Fruit fly (Drosophila melanogaster) whole organism, embryonic: ENCODE data around the gene Rab26.

Experiments used
- ATbp ChIP-seq: fragments of 200-800 bp; sonication (Bioruptor generic); optimal IDR thresholded peaks from 2 replicates; lab custom pipeline; 2017; ENCODE audit warnings: missing biosample characterization, mild to moderate bottlenecking, missing genetic modification characterization, missing genetic modification reagents
- Blimp-1 ChIP-seq: fragments of 200-800 bp; sonication (Bioruptor generic); optimal IDR thresholded peaks from 3 replicates; lab custom pipeline; 2018; ENCODE audit warnings: missing biosample characterization, missing genetic modification characterization, mild to moderate bottlenecking, moderate library complexity, missing genetic modification reagents
- BtbVII ChIP-seq: fragments of 200-800 bp; sonication (Bioruptor generic); optimal IDR thresholded peaks from 3 replicates; lab custom pipeline; 2017; ENCODE audit warnings: missing biosample characterization, mild to moderate bottlenecking, missing genetic modification characterization
- CG11247 ChIP-seq: fragments of 200-800 bp; sonication (Bioruptor generic); IDR thresholded peaks from 2 replicates; pipeline ENCODE4 v1.3.6; 2022; ENCODE audit warnings: missing biosample characterization, missing genetic modification characterization
- CG11504 ChIP-seq: fragments of 200-800 bp; sonication (Bioruptor generic); optimal IDR thresholded peaks from 3 replicates; lab custom pipeline; 2019; ENCODE audit warnings: missing biosample characterization, mild to moderate bottlenecking, missing genetic modification characterization, moderate library complexity
- CG13123 ChIP-seq: fragments of 200-800 bp; sonication (Bioruptor generic); optimal IDR thresholded peaks from 2 replicates; lab custom pipeline; 2016; ENCODE audit warnings: missing biosample characterization, missing genetic modification characterization
- CG14050 ChIP-seq: fragments of 200-800 bp; sonication (Bioruptor generic); IDR thresholded peaks from 3 replicates; pipeline ENCODE4 v1.3.6; 2022; ENCODE audit warnings: missing biosample characterization, missing genetic modification characterization
- CG1647 ChIP-seq: fragments of 200-800 bp; sonication (Bioruptor generic); optimal IDR thresholded peaks from 3 replicates; lab custom pipeline; 2016; ENCODE audit warnings: missing biosample characterization, missing genetic modification characterization
- CG18599 ChIP-seq: fragments of 200-800 bp; sonication (Bioruptor generic); optimal IDR thresholded peaks from 3 replicates; lab custom pipeline; 2017; ENCODE audit warnings: missing biosample characterization, missing genetic modification characterization, mild to moderate bottlenecking, moderate library complexity, missing genetic modification reagents
- CG31388 ChIP-seq: fragments of 200-800 bp; sonication (Bioruptor generic); optimal IDR thresholded peaks from 2 replicates; lab custom pipeline; 2016; ENCODE audit warnings: missing biosample characterization, missing genetic modification characterization
- CG31441 ChIP-seq: fragments of 200-800 bp; sonication (Bioruptor generic); IDR thresholded peaks from 2 replicates; pipeline ENCODE4 v1.3.6; 2022; ENCODE audit warnings: missing biosample characterization, missing genetic modification characterization
- CG3726 ChIP-seq: fragments of 200-800 bp; sonication (Bioruptor generic); IDR thresholded peaks from 3 replicates; pipeline ENCODE4, ENCODE4 v1.3.6; 2022; ENCODE audit warnings: missing biosample characterization, missing genetic modification characterization
- CG4707 ChIP-seq: fragments of 200-800 bp; sonication (Bioruptor generic); optimal IDR thresholded peaks from 2 replicates; lab custom pipeline; 2018; ENCODE audit warnings: missing biosample characterization, mild to moderate bottlenecking, missing genetic modification characterization, moderate library complexity
- CG6791 ChIP-seq: fragments of 200-800 bp; sonication (Bioruptor generic); IDR thresholded peaks from 3 replicates; pipeline ENCODE4 v1.3.6; 2022; ENCODE audit warnings: missing biosample characterization, missing genetic modification characterization; ENCODE audit not compliant: partially characterized antibody
- CG8281 ChIP-seq: fragments of 200-800 bp; sonication (Bioruptor generic); optimal IDR thresholded peaks from 2 replicates; lab custom pipeline; 2018; ENCODE audit warnings: missing biosample characterization, mild to moderate bottlenecking, missing genetic modification characterization, moderate library complexity
- CG8290 ChIP-seq, 3 experiments: fragments of 200-800 bp; sonication (Bioruptor generic); optimal IDR thresholded peaks; 2 replicates each; lab custom pipeline; 2016 to 2019; ENCODE audit warnings: missing biosample characterization in 3 of 3, missing genetic modification characterization in 3 of 3, mild to moderate bottlenecking in 2 of 3, moderate library complexity in 1 of 3
- CG9609 ChIP-seq: fragments of 200-800 bp; sonication (Bioruptor generic); optimal IDR thresholded peaks from 3 replicates; lab custom pipeline; 2016; ENCODE audit warnings: missing biosample characterization, missing genetic modification characterization
- CG9876 ChIP-seq: fragments of 200-800 bp; sonication (Bioruptor generic); optimal IDR thresholded peaks from 2 replicates; lab custom pipeline; 2016; ENCODE audit warnings: missing biosample characterization, missing genetic modification characterization
- CHES-1-like ChIP-seq: fragments of 200-800 bp; sonication (Bioruptor generic); optimal IDR thresholded peaks from 2 replicates; lab custom pipeline; 2016; ENCODE audit warnings: missing biosample characterization, missing genetic modification characterization
- Drgx ChIP-seq: fragments of 200-800 bp; sonication (Bioruptor generic); IDR thresholded peaks from 2 replicates; pipeline ENCODE4 v1.3.6; 2022; ENCODE audit warnings: missing biosample characterization, missing genetic modification characterization
- HmgD ChIP-seq: fragments of 200-800 bp; sonication (Bioruptor generic); optimal IDR thresholded peaks from 3 replicates; lab custom pipeline; 2016; ENCODE audit warnings: missing biosample characterization, missing genetic modification characterization
- Jarid2 ChIP-seq: fragments of 200-800 bp; sonication (Bioruptor generic); optimal IDR thresholded peaks from 3 replicates; lab custom pipeline; 2017; ENCODE audit warnings: mild to moderate bottlenecking, missing biosample characterization, missing genetic modification reagents, missing genetic modification characterization
- Lhr ChIP-seq: fragments of 200-800 bp; sonication (Bioruptor generic); optimal IDR thresholded peaks from 3 replicates; lab custom pipeline; 2017; ENCODE audit warnings: mild to moderate bottlenecking, missing biosample characterization, missing genetic modification reagents, missing genetic modification characterization
- Med ChIP-seq: fragments of 200-800 bp; sonication (Bioruptor generic); peaks from one replicate; lab custom pipeline; 2016; ENCODE audit warnings: missing biosample characterization, missing genetic modification characterization, mild to moderate bottlenecking, inconsistent platforms, moderate library complexity
- Mes4 ChIP-seq: fragments of 200-800 bp; sonication (Bioruptor generic); optimal IDR thresholded peaks from 2 replicates; lab custom pipeline; 2016; ENCODE audit warnings: missing biosample characterization, missing genetic modification characterization
- NC2α ChIP-seq: fragments of 200-800 bp; sonication (Bioruptor generic); optimal IDR thresholded peaks from 2 replicates; lab custom pipeline; 2016; ENCODE audit warnings: missing biosample characterization, missing genetic modification characterization
- NC2β ChIP-seq: fragments of 200-800 bp; sonication (Bioruptor generic); optimal IDR thresholded peaks from 2 replicates; lab custom pipeline; 2016; ENCODE audit warnings: missing biosample characterization, missing genetic modification characterization
- Optix ChIP-seq: fragments of 200-800 bp; sonication (Bioruptor generic); IDR thresholded peaks from 3 replicates; pipeline ENCODE4 v1.3.6; 2022; ENCODE audit warnings: missing biosample characterization, missing genetic modification characterization
- Pdp1 ChIP-seq, 2 experiments: fragments of 200-800 bp; sonication (Bioruptor generic); optimal IDR thresholded peaks; 3 replicates each; lab custom pipeline; 2016; ENCODE audit warnings: missing biosample characterization in 2 of 2, missing genetic modification characterization in 2 of 2, mild to moderate bottlenecking in 1 of 2, moderate library complexity in 1 of 2
- Sry-β ChIP-seq: fragments of 200-800 bp; sonication (Bioruptor generic); optimal IDR thresholded peaks from 2 replicates; lab custom pipeline; 2018; ENCODE audit warnings: missing biosample characterization, mild to moderate bottlenecking, missing genetic modification characterization, moderate library complexity
- YL-1 ChIP-seq: fragments of 200-800 bp; sonication (Bioruptor generic); optimal IDR thresholded peaks from 3 replicates; lab custom pipeline; 2017; ENCODE audit warnings: missing biosample characterization, mild to moderate bottlenecking, missing genetic modification characterization
- abd-A ChIP-seq: fragments of 200-800 bp; sonication (Bioruptor generic); optimal IDR thresholded peaks from 3 replicates; lab custom pipeline; 2019; ENCODE audit warnings: missing biosample characterization, mild to moderate bottlenecking, missing genetic modification characterization, moderate library complexity
- ac ChIP-seq: fragments of 200-800 bp; sonication (Bioruptor generic); optimal IDR thresholded peaks from 3 replicates; lab custom pipeline; 2017; ENCODE audit warnings: missing biosample characterization, mild to moderate bottlenecking, missing genetic modification characterization
- bcd ChIP-seq: fragments of 200-800 bp; sonication (Bioruptor generic); optimal IDR thresholded peaks from 2 replicates; lab custom pipeline; 2017; ENCODE audit warnings: missing biosample characterization, mild to moderate bottlenecking, missing genetic modification characterization
- bsh ChIP-seq, 2 experiments: fragments of 200-800 bp; sonication (Bioruptor generic); optimal IDR thresholded peaks; 2 replicates each; lab custom pipeline; 2017 to 2018; ENCODE audit warnings: mild to moderate bottlenecking in 2 of 2, missing biosample characterization in 2 of 2, missing genetic modification characterization in 2 of 2, moderate library complexity in 1 of 2
- cad ChIP-seq: fragments of >200 bp; optimal IDR thresholded peaks from 2 replicates; lab custom pipeline; 2017; ENCODE audit warnings: missing biosample characterization, missing genetic modification characterization
- cg ChIP-seq: fragments of 200-800 bp; sonication (Bioruptor generic); optimal IDR thresholded peaks from 3 replicates; lab custom pipeline; 2019; ENCODE audit warnings: missing biosample characterization, mild to moderate bottlenecking, missing genetic modification characterization, moderate library complexity
- da ChIP-seq: fragments of 200-800 bp; sonication (Bioruptor generic); optimal IDR thresholded peaks from 2 replicates; lab custom pipeline; 2016; ENCODE audit warnings: missing biosample characterization, missing genetic modification characterization
- esg ChIP-seq: fragments of 200-800 bp; sonication (Bioruptor generic); conservative IDR thresholded peaks from 2 replicates; pipeline ENCODE4 v1.3.6; 2022; ENCODE audit warnings: missing biosample characterization, missing genetic modification characterization
- insv ChIP-seq, 2 experiments: fragments of 200-800 bp; sonication (Bioruptor generic); optimal IDR thresholded peaks; 3 replicates each; lab custom pipeline; 2016 to 2018; ENCODE audit warnings: missing biosample characterization in 2 of 2, missing genetic modification characterization in 2 of 2
- kni ChIP-seq: fragments of 200-800 bp; sonication (Bioruptor generic); optimal IDR thresholded peaks from 3 replicates; lab custom pipeline; 2017; ENCODE audit warnings: mild to moderate bottlenecking, missing biosample characterization, missing genetic modification reagents, missing genetic modification characterization
- mirr ChIP-seq: fragments of 200-800 bp; sonication (Bioruptor generic); optimal IDR thresholded peaks from 3 replicates; lab custom pipeline; 2018; ENCODE audit warnings: missing biosample characterization, mild to moderate bottlenecking, missing genetic modification characterization
- nmo ChIP-seq: fragments of 200-800 bp; sonication (Bioruptor generic); optimal IDR thresholded peaks from 2 replicates; lab custom pipeline; 2018; ENCODE audit warnings: missing biosample characterization, mild to moderate bottlenecking, missing genetic modification characterization, moderate library complexity
- ro ChIP-seq: fragments of 200-800 bp; sonication (Bioruptor generic); IDR thresholded peaks from 2 replicates; pipeline ENCODE4 v1.3.6; 2022; ENCODE audit warnings: missing biosample characterization, missing genetic modification characterization
- sc ChIP-seq, 3 experiments: fragments of >200 bp in 2 of 3; fragments of 200-800 bp in 1 of 3; sonication (Bioruptor generic) in 1 of 3; optimal IDR thresholded peaks; 2 replicates in 2 of 3; 3 replicates in 1 of 3; lab custom pipeline; 2017; ENCODE audit warnings: mild to moderate bottlenecking in 1 of 3, missing biosample characterization in 1 of 3, missing genetic modification characterization in 1 of 3, missing genetic modification reagents in 1 of 3
- vfl ChIP-seq: fragments of 200-800 bp; sonication (Bioruptor generic); optimal IDR thresholded peaks from 2 replicates; lab custom pipeline; 2016; ENCODE audit warnings: missing biosample characterization, missing genetic modification characterization

Rab26 gene

dm6 chr3L:21276296-21277257 is 42.0 kb upstream of the Rab26 start (continued):
- peak; percentile 4 for TF ChIP-seq Jarid2 (GFP tag; lab: Kevin White, UChicago)
- no peak for TF ChIP-seq CG11247 (GFP tag; lab: Robert Waterston, UW)
- TF ChIP-seq bcd (GFP tag; lab: Kevin White, UChicago), result peak; percentile 66
- TF ChIP-seq NC2α (GFP tag; lab: Kevin White, UChicago), result no peak
- TF ChIP-seq CG14050 (GFP tag; lab: Robert Waterston, UW), result no peak
- TF ChIP-seq insv (GFP tag; optimal IDR thresholded peaks at IDR 0.05; lab: Kevin White, UChicago), result peak; percentile 4 to 31
- peak; percentile 5 for TF ChIP-seq CG31388 (GFP tag; lab: Kevin White, UChicago)
- peak; percentile 88 for TF ChIP-seq kni (GFP tag; lab: Kevin White, UChicago)
- TF ChIP-seq Sry-β (GFP tag; lab: Kevin White, UChicago), result no peak
- TF ChIP-seq CG31441 (GFP tag; lab: Robert Waterston, UW), result peak; percentile 67; the same call in 1 of the 2 replicates
- no peak for TF ChIP-seq cg (GFP tag; lab: Kevin White, UChicago)
- peak; percentile 36 for TF ChIP-seq CG18599 (GFP tag; lab: Kevin White, UChicago)
- TF ChIP-seq CG13123 (GFP tag; lab: Kevin White, UChicago), result no peak
- TF ChIP-seq bsh (GFP tag; optimal IDR thresholded peaks at IDR 0.05; lab: Kevin White, UChicago), result peak in 1 of 2 experiments; percentile 41
- TF ChIP-seq CG3726, result no peak
- peak; percentile 74 to 78 for TF ChIP-seq Pdp1 (GFP tag; optimal IDR thresholded peaks at IDR 0.05; lab: Kevin White, UChicago)
- TF ChIP-seq mirr (GFP tag; lab: Kevin White, UChicago), result peak; percentile 18
- peak; percentile 39 for TF ChIP-seq CHES-1-like
- TF ChIP-seq nmo, result peak; percentile 82
- no peak for TF ChIP-seq CG1647
- TF ChIP-seq Med (GFP tag; lab: Kevin White, UChicago), result peak; percentile 69
- TF ChIP-seq CG9876, result peak; percentile 22
- TF ChIP-seq CG8290 (GFP tag; optimal IDR thresholded peaks at IDR 0.05; lab: Kevin White, UChicago), result peak; percentile 18
- TF ChIP-seq CG8290 (tag; optimal IDR thresholded peaks at IDR 0.05; lab: Kevin White, UChicago), result peak in 1 of 2 experiments; percentile 12
- peak; percentile 16 for TF ChIP-seq CG8281 (tag; lab: Kevin White, UChicago)
- no peak for TF ChIP-seq da (GFP tag; lab: Kevin White, UChicago)
- TF ChIP-seq abd-A (tag; lab: Kevin White, UChicago), result peak; percentile 94
- TF ChIP-seq CG6791 (GFP tag; lab: Robert Waterston, UW), result no peak
- TF ChIP-seq ro (GFP tag; lab: Robert Waterston, UW), result no peak
- TF ChIP-seq ac (GFP tag; lab: Kevin White, UChicago), result peak; percentile 51
- peak; percentile 75 for TF ChIP-seq cad (GFP tag; lab: Kevin White, UChicago)
- TF ChIP-seq HmgD (GFP tag; lab: Kevin White, UChicago), result peak; percentile 10
- TF ChIP-seq esg (GFP tag; lab: Robert Waterston, UW), result peak; percentile 36
- peak; percentile 58 for TF ChIP-seq Blimp-1
- peak; percentile 4 for TF ChIP-seq YL-1 (GFP tag; lab: Kevin White, UChicago)
- peak; percentile 11 for TF ChIP-seq CG4707 (GFP tag; lab: Kevin White, UChicago)
- TF ChIP-seq ATbp (GFP tag; lab: Kevin White, UChicago), result peak; percentile 29
- no peak for TF ChIP-seq sc (optimal IDR thresholded peaks at IDR 0.05; lab: Kevin White, UChicago)
- peak; percentile 19 for TF ChIP-seq sc (GFP tag; optimal IDR thresholded peaks at IDR 0.05; lab: Kevin White, UChicago)
- TF ChIP-seq vfl (GFP tag; lab: Kevin White, UChicago), result peak; percentile 0
- TF ChIP-seq Mes4, result no peak
- TF ChIP-seq CG9609, result peak; percentile 40
- no peak for TF ChIP-seq Drgx (GFP tag; lab: Robert Waterston, UW)
- TF ChIP-seq Optix, result no peak
- TF ChIP-seq Lhr (GFP tag; lab: Kevin White, UChicago), result peak; percentile 33
- TF ChIP-seq CG11504, result peak; percentile 82
- TF ChIP-seq BtbVII (GFP tag; lab: Kevin White, UChicago), result peak; percentile 66
- peak; percentile 71 for TF ChIP-seq NC2β (GFP tag; lab: Kevin White, UChicago)
